Worm (Caenorhabditis elegans): ENCODE measurements around the gene sao-1.
A peak's percentile ranks its signal among the peaks of the same experiment; 100 is the strongest.

Gene sao-1

DNA sequence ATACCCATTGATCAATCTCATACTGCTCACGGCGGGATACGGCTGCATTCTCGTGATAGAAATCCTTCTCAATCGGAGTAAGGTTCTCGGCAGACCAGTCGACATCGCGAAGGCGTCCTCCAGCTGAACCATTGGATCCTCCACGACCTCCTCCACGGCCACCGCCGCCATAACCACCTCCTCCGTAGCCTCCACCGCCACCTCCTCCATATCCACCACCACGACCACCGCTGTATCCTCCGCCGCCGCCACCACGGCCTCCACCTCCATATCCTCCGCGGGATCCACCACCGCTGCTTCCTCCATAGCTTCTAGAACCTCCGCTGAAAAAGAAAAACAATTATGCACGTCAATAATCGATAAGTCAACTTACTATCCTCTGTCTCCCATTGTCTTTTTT, 47.7 kb downstream of the sao-1 start:
- TF ChIP-seq nhr-76 (tag; optimal IDR thresholded peaks at IDR 0.05) (no peak), unc-39 (tag; optimal IDR thresholded peaks at IDR 0.05) (no peak), sem-2 (GFP tag; optimal IDR thresholded peaks at IDR 0.05) (peak; percentile 13)

- TF ChIP-seq ceh-39 (tag; optimal IDR thresholded peaks at IDR 0.05) (peak; percentile 40), ces-1 (GFP tag; optimal IDR thresholded peaks at IDR 0.05) (peak; percentile 53), mep-1 (tag; optimal IDR thresholded peaks at IDR 0.05) (peak; percentile 70), ham-2 (GFP tag; optimal IDR thresholded peaks at IDR 0.05) (no peak), pha-4 (tag; optimal IDR thresholded peaks at IDR 0.05) (peak; percentile 24), nhr-28 (tag; optimal IDR thresholded peaks at IDR 0.05) (no peak), lin-13 (tag; optimal IDR thresholded peaks at IDR 0.05) (peak; percentile 59), nhr-237 (tag; optimal IDR thresholded peaks at IDR 0.05) (peak; percentile 42), lsy-2 (tag; optimal IDR thresholded peaks at IDR 0.05) (peak; percentile 50)
Measured at ce11 chrV:14012002-14012554, 48.4 kb downstream of the sao-1 start, which contains the start of the genes ddx-17 and aip-1. TSS of gene ddx-17 (minus strand) at chrV:14012052. TSS of gene aip-1 (plus strand) at chrV:14012333.

- TF ChIP-seq unc-62 (GFP tag; optimal IDR thresholded peaks at IDR 0.05) (no peak), lin-32 (GFP tag; optimal IDR thresholded peaks at IDR 0.05) (no peak), ham-2 (GFP tag; optimal IDR thresholded peaks at IDR 0.05) (no peak), bed-3 (GFP tag; optimal IDR thresholded peaks at IDR 0.05) (no peak), tbx-8 (GFP tag; optimal IDR thresholded peaks at IDR 0.05) (no peak), nhr-12 (tag; optimal IDR thresholded peaks at IDR 0.05) (no peak), lin-13 (tag; optimal IDR thresholded peaks at IDR 0.05) (no peak), lsy-2 (tag; optimal IDR thresholded peaks at IDR 0.05) (no peak), unc-39 (tag; optimal IDR thresholded peaks at IDR 0.05) (no peak), ztf-11 (tag; optimal IDR thresholded peaks at IDR 0.05) (no peak), ces-1 (GFP tag; optimal IDR thresholded peaks at IDR 0.05) (no peak), ceh-43 (GFP tag; optimal IDR thresholded peaks at IDR 0.05) (no peak), mab-5 (tag; optimal IDR thresholded peaks at IDR 0.05) (no peak), nhr-2 (tag; optimal IDR thresholded peaks at IDR 0.05) (no peak), elt-1 (tag; optimal IDR thresholded peaks at IDR 0.05; ENCODE audit: borderline replicate concordance, insufficient read depth) (no peak), zip-8 (tag; optimal IDR thresholded peaks at IDR 0.05) (no peak)
Measured at ce11 chrV:14013638-14014037, 49.9 kb downstream of the sao-1 start.

- TF ChIP-seq lin-32 (GFP tag; optimal IDR thresholded peaks at IDR 0.05) (no peak), sem-2 (GFP tag; optimal IDR thresholded peaks at IDR 0.05) (no peak), hlh-1 (tag; optimal IDR thresholded peaks at IDR 0.05) (no peak), M03D4.4 (tag; optimal IDR thresholded peaks at IDR 0.05) (no peak), elt-3 (tag; optimal IDR thresholded peaks at IDR 0.05) (no peak), nhr-28 (tag; optimal IDR thresholded peaks at IDR 0.05) (no peak), sptf-1 (tag; optimal IDR thresholded peaks at IDR 0.05) (no peak), mep-1 (tag; optimal IDR thresholded peaks at IDR 0.05) (no peak), drap-1 (GFP tag; optimal IDR thresholded peaks at IDR 0.05) (no peak), unc-62 (GFP tag; optimal IDR thresholded peaks at IDR 0.05) (no peak), ham-2 (GFP tag; optimal IDR thresholded peaks at IDR 0.05) (no peak)
Measured at ce11 chrV:14014395-14014794, 50.7 kb downstream of the sao-1 start, which contains the start of gene end-3. TSS of gene end-3 (plus strand) at chrV:14014695.

Measured in whole organism, mixed stage, embryonic.